Worm (Caenorhabditis elegans) whole organism, L3 larva: ENCODE results near the gene acds-10.

Experiments
- R02D3.7 ChIP-seq: fragments of 150-350 bp; optimal IDR thresholded peaks from 2 replicates; lab custom pipeline; 2014; ENCODE audit warnings: missing biosample characterization, missing genetic modification characterization
- aly-2 ChIP-seq: fragments of 150-350 bp; optimal IDR thresholded peaks from 2 replicates; lab custom pipeline; 2014; ENCODE audit warnings: missing biosample characterization, missing genetic modification characterization
- ama-1 ChIP-seq: fragments of 150-350 bp; optimal IDR thresholded peaks from 2 replicates; lab custom pipeline; 2018
- ceh-28 ChIP-seq: fragments of 150-350 bp; optimal IDR thresholded peaks from 2 replicates; lab custom pipeline; 2014; ENCODE audit warnings: missing biosample characterization, missing genetic modification reagents, missing genetic modification characterization
- ceh-82 ChIP-seq: fragments of 150-350 bp; optimal IDR thresholded peaks from 2 replicates; lab custom pipeline; 2014; ENCODE audit warnings: missing biosample characterization, missing genetic modification characterization
- daf-12 ChIP-seq: fragments of 150-350 bp; optimal IDR thresholded peaks from 2 replicates; lab custom pipeline; 2014; ENCODE audit warnings: missing biosample characterization, missing genetic modification reagents, missing genetic modification characterization
- elt-1 ChIP-seq: fragments of 150-350 bp; optimal IDR thresholded peaks from 2 replicates; lab custom pipeline; 2014; ENCODE audit warnings: missing biosample characterization, missing genetic modification characterization
- elt-2 ChIP-seq: sonication (generic microtip); optimal IDR thresholded peaks from 2 replicates; lab custom pipeline; 2016; ENCODE audit warnings: missing genetic modification reagents, mild to moderate bottlenecking, missing genetic modification characterization, missing compliant biosample characterization
- elt-3 ChIP-seq, 3 experiments: fragments of 150-350 bp in 1 of 3; sonication (generic microtip) in 2 of 3; optimal IDR thresholded peaks; 2 replicates in 2 of 3; 4 replicates in 1 of 3; lab custom pipeline; 2014 to 2017; ENCODE audit warnings: missing biosample characterization in 3 of 3, missing genetic modification characterization in 3 of 3
- eor-1 ChIP-seq, 2 experiments: fragments of 150-350 bp; optimal IDR thresholded peaks; 2 replicates each; lab custom pipeline; 2014 to 2018; ENCODE audit warnings: missing biosample characterization in 2 of 2, missing genetic modification characterization in 2 of 2
- fos-1 ChIP-seq: fragments of 150-350 bp; optimal IDR thresholded peaks from 2 replicates; lab custom pipeline; 2014; ENCODE audit warnings: missing biosample characterization, missing genetic modification characterization
- jun-1 ChIP-seq: fragments of 150-350 bp; optimal IDR thresholded peaks from 2 replicates; lab custom pipeline; 2014; ENCODE audit warnings: missing biosample characterization, missing genetic modification reagents, missing genetic modification characterization
- lin-15B ChIP-seq: fragments of 150-350 bp; optimal IDR thresholded peaks from 2 replicates; lab custom pipeline; 2014; ENCODE audit warnings: missing biosample characterization, missing genetic modification characterization
- lsy-12 ChIP-seq: sonication (generic microtip); optimal IDR thresholded peaks from 2 replicates; lab custom pipeline; 2016; ENCODE audit warnings: mild to moderate bottlenecking, missing genetic modification characterization, missing compliant biosample characterization
- mdl-1 ChIP-seq: fragments of 150-350 bp; optimal IDR thresholded peaks from 2 replicates; lab custom pipeline; 2014; ENCODE audit warnings: missing biosample characterization, missing genetic modification characterization
- nfya-1 ChIP-seq: sonication (generic microtip); optimal IDR thresholded peaks from 2 replicates; lab custom pipeline; 2017; ENCODE audit warnings: missing genetic modification characterization, mild to moderate bottlenecking, missing compliant biosample characterization, antibody characterized with exemption, moderate library complexity; ENCODE audit not compliant: insufficient read depth
- nhr-11 ChIP-seq: fragments of 150-350 bp; optimal IDR thresholded peaks from 2 replicates; lab custom pipeline; 2014; ENCODE audit warnings: missing biosample characterization, missing genetic modification characterization
- nhr-12 ChIP-seq: fragments of 150-350 bp; optimal IDR thresholded peaks from 2 replicates; lab custom pipeline; 2014; ENCODE audit warnings: missing biosample characterization, missing genetic modification characterization
- nhr-23 ChIP-seq: fragments of 150-350 bp; optimal IDR thresholded peaks from 2 replicates; lab custom pipeline; 2014; ENCODE audit warnings: missing biosample characterization, missing genetic modification reagents, missing genetic modification characterization
- nhr-237 ChIP-seq: fragments of 150-350 bp; optimal IDR thresholded peaks from 2 replicates; lab custom pipeline; 2014; ENCODE audit warnings: missing biosample characterization, missing genetic modification characterization
- nhr-25 ChIP-seq: sonication (generic microtip); optimal IDR thresholded peaks from 2 replicates; lab custom pipeline; 2017; ENCODE audit warnings: missing biosample characterization, missing genetic modification characterization
- nhr-43 ChIP-seq: sonication (generic microtip); optimal IDR thresholded peaks from 2 replicates; lab custom pipeline; 2016; ENCODE audit warnings: mild to moderate bottlenecking, missing genetic modification characterization, missing compliant biosample characterization; ENCODE audit not compliant: poor library complexity, severe bottlenecking
- nhr-67 ChIP-seq: fragments of 150-350 bp; optimal IDR thresholded peaks from 2 replicates; lab custom pipeline; 2014; ENCODE audit warnings: missing biosample characterization, missing genetic modification characterization
- nhr-77 ChIP-seq: fragments of 150-350 bp; optimal IDR thresholded peaks from 2 replicates; lab custom pipeline; 2014; ENCODE audit warnings: missing biosample characterization, missing genetic modification characterization
- pha-4 ChIP-seq: fragments of 150-350 bp; optimal IDR thresholded peaks from 2 replicates; lab custom pipeline; 2014; ENCODE audit warnings: missing biosample characterization, missing genetic modification reagents, missing genetic modification characterization
- pqm-1 ChIP-seq: fragments of 150-350 bp; optimal IDR thresholded peaks from 2 replicates; lab custom pipeline; 2017; ENCODE audit warnings: missing biosample characterization, missing genetic modification characterization, inconsistent platforms
- skn-1 ChIP-seq: fragments of 150-350 bp; optimal IDR thresholded peaks from 2 replicates; lab custom pipeline; 2014; ENCODE audit warnings: missing biosample characterization, missing genetic modification characterization
- tbx-2 ChIP-seq: sonication (generic microtip); optimal IDR thresholded peaks from 2 replicates; lab custom pipeline; 2016; ENCODE audit warnings: mild to moderate bottlenecking, missing genetic modification characterization, missing compliant biosample characterization
- unc-39 ChIP-seq: sonication (generic microtip); optimal IDR thresholded peaks from 4 replicates; lab custom pipeline; 2017; ENCODE audit warnings: missing biosample characterization, missing genetic modification characterization
- zag-1 ChIP-seq: fragments of 150-350 bp; optimal IDR thresholded peaks from 2 replicates; lab custom pipeline; 2014; ENCODE audit warnings: missing biosample characterization, missing genetic modification characterization
- ztf-4 ChIP-seq: fragments of 150-350 bp; optimal IDR thresholded peaks from 2 replicates; lab custom pipeline; 2014; ENCODE audit warnings: missing biosample characterization, missing genetic modification characterization

acds-10 gene

ce11 chrV:5704467-5704866, 43.2 kb upstream of the acds-10 start:
- TF ChIP-seq ceh-82 (tag; lab: Kevin White, UChicago) (no peak), nhr-11 (peak; percentile 46)

ce11 chrV:5705510-5705909, 42.1 kb upstream of the acds-10 start, which contains the start of gene peli-1:
Gene peli-1 (plus strand): TSS chrV:5705810.
- no peak for TF ChIP-seq ama-1 (lab: Kevin White, UChicago)
- TF ChIP-seq tbx-2 (tag; lab: Kevin White, UChicago), result no peak
- no peak for TF ChIP-seq R02D3.7 (tag; lab: Kevin White, UChicago)
- TF ChIP-seq elt-3 (tag; optimal IDR thresholded peaks at IDR 0.05; lab: Kevin White, UChicago), result no peak
- TF ChIP-seq fos-1 (tag; lab: Kevin White, UChicago), result no peak
- TF ChIP-seq ztf-4 (tag; lab: Kevin White, UChicago), result no peak
- no peak for TF ChIP-seq eor-1 (tag; optimal IDR thresholded peaks at IDR 0.05; lab: Kevin White, UChicago)
- no peak for TF ChIP-seq pha-4 (tag; lab: Kevin White, UChicago)
- TF ChIP-seq ceh-82 (tag; lab: Kevin White, UChicago), result no peak
- TF ChIP-seq daf-12 (tag; lab: Kevin White, UChicago), result no peak

- no peak for TF ChIP-seq nhr-23 (tag; lab: Kevin White, UChicago)
- TF ChIP-seq jun-1, result no peak
- TF ChIP-seq nhr-67 (tag; lab: Kevin White, UChicago), result no peak
- no peak for TF ChIP-seq elt-2 (tag; lab: Kevin White, UChicago)
- TF ChIP-seq skn-1, result no peak
- no peak for TF ChIP-seq nhr-12 (tag; lab: Kevin White, UChicago)
- no peak for TF ChIP-seq nhr-237 (tag; lab: Kevin White, UChicago)
- TF ChIP-seq zag-1 (tag; lab: Kevin White, UChicago), result no peak
- no peak for TF ChIP-seq daf-12 (tag; lab: Kevin White, UChicago)
- no peak for TF ChIP-seq nfya-1
- no peak for TF ChIP-seq ztf-4 (tag; lab: Kevin White, UChicago)
- no peak for TF ChIP-seq nhr-25 (tag; lab: Kevin White, UChicago)
- TF ChIP-seq tbx-2 (tag; lab: Kevin White, UChicago), result no peak
- no peak for TF ChIP-seq unc-39
- no peak for TF ChIP-seq pha-4 (tag; lab: Kevin White, UChicago)
These were observed 39.3 kb upstream of the acds-10 start for ce11 chrV:5708331-5708730.

- TF ChIP-seq lsy-12 (no peak), nhr-23 (tag; lab: Kevin White, UChicago) (no peak), elt-1 (tag; lab: Kevin White, UChicago) (no peak), tbx-2 (tag; lab: Kevin White, UChicago) (no peak), nhr-67 (tag; lab: Kevin White, UChicago) (no peak)
These were observed 35.4 kb upstream of the acds-10 start for ce11 chrV:5712189-5712588.

- peak; percentile 91 for TF ChIP-seq elt-2 (tag; lab: Kevin White, UChicago)
- no peak for TF ChIP-seq nfya-1
- peak; percentile 75 for TF ChIP-seq pqm-1 (tag; lab: Kevin White, UChicago)
- no peak for TF ChIP-seq nhr-237 (tag; lab: Kevin White, UChicago)
- TF ChIP-seq jun-1, result peak; percentile 15
- no peak for TF ChIP-seq nhr-43 (tag; lab: Kevin White, UChicago)
- TF ChIP-seq ama-1 (lab: Kevin White, UChicago), result peak; percentile 1
- TF ChIP-seq mdl-1 (tag; lab: Kevin White, UChicago), result no peak
These were observed 35.0 kb upstream of the acds-10 start, which contains the start of gene gcst-1 for ce11 chrV:5712652-5713051. Gene gcst-1 (plus strand): TSS chrV:5712928.

ce11 chrV:5713510-5713909, 34.1 kb upstream of the acds-10 start:
- no peak for TF ChIP-seq jun-1
- TF ChIP-seq ceh-28, result no peak
- no peak for TF ChIP-seq aly-2
- TF ChIP-seq nhr-77 (tag; lab: Kevin White, UChicago), result no peak
- no peak for TF ChIP-seq skn-1
- TF ChIP-seq lin-15B, result no peak
- no peak for TF ChIP-seq nhr-67 (tag; lab: Kevin White, UChicago)
- TF ChIP-seq nhr-12 (tag; lab: Kevin White, UChicago), result no peak
